Worm (Caenorhabditis elegans) whole organism, young adult: ENCODE measurements around the gene srd-69.

ENCODE experiments used
- D2030.7 ChIP-seq: fragments of 200-800 bp; sonication (Bioruptor generic); IDR thresholded peaks from 2 replicates; pipeline ENCODE4 v1.3.6; 2022; ENCODE audit warnings: missing genetic modification reagents, missing genetic modification characterization, missing compliant biosample characterization
- F55B11.4 ChIP-seq: sonication (generic microtip); optimal IDR thresholded peaks from 2 replicates; lab custom pipeline; 2016; ENCODE audit warnings: missing compliant biosample characterization, missing genetic modification characterization, borderline replicate concordance; ENCODE audit not compliant: insufficient read depth
- bed-2 ChIP-seq: fragments of 200-800 bp; sonication (Bioruptor generic); IDR thresholded peaks from 2 replicates; pipeline ENCODE4 v1.3.6; 2022; ENCODE audit warnings: missing genetic modification reagents, missing genetic modification characterization, missing compliant biosample characterization
- hmg-1.2 ChIP-seq: fragments of 200-800 bp; sonication (Bioruptor generic); IDR thresholded peaks from 2 replicates; pipeline ENCODE4 v1.3.6; 2022; ENCODE audit warnings: missing genetic modification reagents, missing genetic modification characterization, missing compliant biosample characterization
- let-526 ChIP-seq: fragments of 200-800 bp; sonication (Bioruptor generic); IDR thresholded peaks from 2 replicates; pipeline ENCODE4 v1.3.6; 2022; ENCODE audit warnings: missing genetic modification reagents, missing genetic modification characterization, missing compliant biosample characterization
- nhr-90 ChIP-seq: sonication (generic microtip); optimal IDR thresholded peaks from 2 replicates; lab custom pipeline; 2016; ENCODE audit warnings: missing genotype, mild to moderate bottlenecking, missing genetic modification characterization, missing compliant biosample characterization
- pha-4 ChIP-seq: fragments of 150-350 bp; sonication (generic microtip); optimal IDR thresholded peaks from 2 replicates; lab custom pipeline; 2014; ENCODE audit warnings: missing biosample characterization, missing genetic modification reagents, missing genetic modification characterization

ce11 chrIII:2362648-2363047, at the start of gene srd-69:
- TF ChIP-seq F55B11.4 (tag; lab: Kevin White, UChicago) = no peak
- TF ChIP-seq pha-4 (tag; lab: Kevin White, UChicago) = no peak
- no peak for TF ChIP-seq let-526 (GFP tag; lab: Robert Waterston, UW)
- no peak for TF ChIP-seq hmg-1.2 (GFP tag; lab: Robert Waterston, UW)
- TF ChIP-seq bed-2 (GFP tag; lab: Robert Waterston, UW) = no peak
- no peak for TF ChIP-seq nhr-90 (tag; lab: Kevin White, UChicago)
- no peak for TF ChIP-seq D2030.7 (GFP tag; lab: Robert Waterston, UW)
